Worm (Caenorhabditis elegans): ENCODE results near the gene lir-1.

The lir-1 gene

DNA sequence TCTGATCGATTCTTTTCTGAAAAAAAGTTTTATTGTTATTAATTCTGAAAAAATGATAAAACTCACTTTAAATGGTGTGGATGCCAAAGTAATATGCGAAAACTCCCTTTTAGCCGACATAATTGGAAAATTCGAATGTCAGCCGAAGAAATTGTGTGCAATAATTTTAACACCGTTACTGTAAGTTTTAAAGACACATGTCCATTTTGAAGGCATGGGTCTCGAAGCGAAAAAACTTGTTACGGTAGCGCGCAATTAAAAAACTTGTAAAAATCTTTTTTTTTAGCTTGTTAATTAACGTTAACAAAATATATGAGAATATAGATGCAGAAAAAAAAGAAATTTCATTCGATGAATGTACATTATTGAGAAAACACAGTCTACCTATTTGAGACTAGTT, 18.6 kb downstream of the lir-1 start, which contains the start of gene pid-1:
Gene pid-1, minus strand, starts transcription at position 173 of the 400 bp plus-strand sequence.
- no peak for TF ChIP-seq mdl-1 (tag; optimal IDR thresholded peaks at IDR 0.05)
- TF ChIP-seq daf-12 (tag; optimal IDR thresholded peaks at IDR 0.05) = no peak

DNA sequence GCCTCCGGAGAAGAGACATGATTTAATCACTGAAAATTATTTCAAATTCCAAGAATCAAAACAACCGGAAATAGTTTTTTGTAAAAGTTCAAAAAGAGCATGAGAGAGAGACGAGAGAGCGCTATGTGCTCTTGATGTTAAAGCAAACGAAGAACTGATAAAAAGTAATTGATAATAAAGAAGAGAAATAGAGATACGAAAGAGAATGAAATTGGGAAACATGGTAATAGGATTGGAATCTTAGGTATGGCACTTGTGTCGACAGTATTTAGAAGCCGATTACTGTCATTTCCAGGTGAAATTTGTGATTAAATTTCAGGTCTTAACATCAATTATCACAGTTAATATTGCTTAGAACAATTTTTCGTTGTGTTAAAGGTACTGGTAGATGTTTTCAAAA, 22.1 kb downstream of the lir-1 start, which contains the start of gene nhx-2:
Gene nhx-2, minus strand, starts transcription at position 29 of the 400 bp plus-strand sequence.
- TF ChIP-seq nhr-237 (tag; optimal IDR thresholded peaks at IDR 0.05) (no peak), elt-3 (tag; optimal IDR thresholded peaks at IDR 0.05) (no peak), ceh-82 (tag; optimal IDR thresholded peaks at IDR 0.05) (no peak), pqm-1 (tag; optimal IDR thresholded peaks at IDR 0.05) (peak; percentile 78), lsy-12 (tag; optimal IDR thresholded peaks at IDR 0.05) (no peak), mdl-1 (tag; optimal IDR thresholded peaks at IDR 0.05) (no peak), fos-1 (tag; optimal IDR thresholded peaks at IDR 0.05) (no peak), skn-1 (tag; optimal IDR thresholded peaks at IDR 0.05) (no peak), snpc-4 (tag; optimal IDR thresholded peaks at IDR 0.05) (no peak), nhr-11 (tag; optimal IDR thresholded peaks at IDR 0.05) (no peak), tbx-2 (tag; optimal IDR thresholded peaks at IDR 0.05) (no peak), elt-2 (tag; optimal IDR thresholded peaks at IDR 0.05) (peak; percentile 87), fkh-10 (GFP tag; optimal IDR thresholded peaks at IDR 0.05) (no peak)

DNA sequence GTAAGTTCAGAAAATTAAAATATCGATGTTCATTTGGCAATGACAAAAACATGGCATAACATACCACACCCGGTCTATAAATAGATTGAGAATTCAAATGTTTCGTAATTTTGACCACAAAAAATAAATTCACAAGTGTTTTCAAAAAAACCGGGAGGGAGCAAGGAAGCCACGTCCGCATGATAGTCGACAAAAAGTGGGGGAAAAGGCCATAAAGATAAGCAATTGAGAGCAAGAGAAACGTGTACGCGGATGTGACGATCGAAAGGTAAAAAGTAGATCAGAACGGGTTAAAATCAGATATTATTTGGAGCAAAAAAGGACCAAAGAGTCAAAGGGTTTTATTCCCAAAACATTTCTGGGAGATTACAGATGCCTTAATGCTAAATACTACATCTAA, 22.9 kb downstream of the lir-1 start:
- TF ChIP-seq ztf-4 (tag; optimal IDR thresholded peaks at IDR 0.05) (no peak), jun-1 (tag; optimal IDR thresholded peaks at IDR 0.05) (peak; percentile 31), R02D3.7 (tag; optimal IDR thresholded peaks at IDR 0.05) (no peak), elt-1 (tag; optimal IDR thresholded peaks at IDR 0.05) (no peak), nhr-67 (tag; optimal IDR thresholded peaks at IDR 0.05) (no peak), aly-2 (tag; optimal IDR thresholded peaks at IDR 0.05) (no peak), nhr-11 (tag; optimal IDR thresholded peaks at IDR 0.05) (no peak), ceh-16 (tag; optimal IDR thresholded peaks at IDR 0.05) (no peak), elt-3 (tag; optimal IDR thresholded peaks at IDR 0.05) (no peak), elt-2 (tag; optimal IDR thresholded peaks at IDR 0.05) (peak; percentile 85), ceh-82 (tag; optimal IDR thresholded peaks at IDR 0.05) (no peak), pqm-1 (tag; optimal IDR thresholded peaks at IDR 0.05) (peak; percentile 66), nhr-77 (tag; optimal IDR thresholded peaks at IDR 0.05) (no peak)

DNA sequence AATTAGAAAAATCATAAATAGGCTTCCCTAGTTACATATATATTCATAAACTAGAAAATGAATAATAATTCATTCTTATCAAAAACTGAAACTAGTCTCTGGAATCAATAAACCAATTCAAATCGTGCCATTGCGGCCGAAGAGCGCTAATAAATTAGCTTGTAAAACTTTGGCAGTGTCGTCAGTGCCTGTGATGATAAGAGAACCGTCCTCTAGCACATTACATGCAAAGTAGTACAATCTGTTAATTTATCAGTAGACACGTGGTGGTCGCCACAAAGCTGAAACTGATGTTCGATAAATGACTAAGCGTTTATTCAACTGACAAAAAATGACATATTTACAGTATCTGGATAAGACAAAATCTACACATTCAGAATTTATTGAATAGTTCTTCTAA, 23.8 kb downstream of the lir-1 start:
- TF ChIP-seq elt-2 (tag; optimal IDR thresholded peaks at IDR 0.05) (peak; percentile 98), pqm-1 (tag; optimal IDR thresholded peaks at IDR 0.05) (peak; percentile 88), pha-4 (tag; optimal IDR thresholded peaks at IDR 0.05) (peak; percentile 3), jun-1 (tag; optimal IDR thresholded peaks at IDR 0.05) (peak; percentile 55), skn-1 (tag; optimal IDR thresholded peaks at IDR 0.05) (no peak)

DNA sequence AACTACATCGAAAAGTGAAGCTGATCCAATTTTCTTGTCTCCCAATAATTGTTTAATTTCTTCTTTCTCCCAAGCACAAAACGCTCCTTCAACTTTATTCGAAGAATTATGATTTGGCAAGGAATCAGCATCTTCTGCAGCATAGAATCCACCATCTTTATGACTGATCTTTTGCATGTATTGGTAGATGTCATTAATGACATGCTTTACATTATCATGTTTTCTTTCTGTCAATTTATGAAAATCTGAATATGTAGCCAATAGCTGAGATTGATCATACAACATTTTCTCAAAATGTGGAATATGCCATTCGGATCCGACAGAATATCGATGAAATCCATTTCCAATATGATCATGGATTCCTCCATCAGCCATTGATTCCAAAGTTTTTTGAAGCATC, 25.4 kb downstream of the lir-1 start:
- TF ChIP-seq fkh-2 (tag; optimal IDR thresholded peaks at IDR 0.05) (no peak), nhr-67 (tag; optimal IDR thresholded peaks at IDR 0.05) (no peak), unc-39 (tag; optimal IDR thresholded peaks at IDR 0.05) (no peak), nhr-76 (tag; optimal IDR thresholded peaks at IDR 0.05) (no peak), snpc-4 (tag; optimal IDR thresholded peaks at IDR 0.05) (no peak), ceh-82 (tag; optimal IDR thresholded peaks at IDR 0.05) (no peak), lsy-12 (tag; optimal IDR thresholded peaks at IDR 0.05) (no peak), fos-1 (tag; optimal IDR thresholded peaks at IDR 0.05) (no peak), nfya-1 (tag; optimal IDR thresholded peaks at IDR 0.05; ENCODE audit: insufficient read depth) (no peak), mml-1 (tag; optimal IDR thresholded peaks at IDR 0.05) (no peak), jun-1 (tag; optimal IDR thresholded peaks at IDR 0.05) (no peak), elt-1 (tag; optimal IDR thresholded peaks at IDR 0.05) (no peak), nhr-28 (tag; optimal IDR thresholded peaks at IDR 0.05) (no peak), lin-39 (tag; optimal IDR thresholded peaks at IDR 0.05) (no peak), nhr-11 (tag; optimal IDR thresholded peaks at IDR 0.05) (no peak), mdl-1 (tag; optimal IDR thresholded peaks at IDR 0.05) (no peak)

DNA sequence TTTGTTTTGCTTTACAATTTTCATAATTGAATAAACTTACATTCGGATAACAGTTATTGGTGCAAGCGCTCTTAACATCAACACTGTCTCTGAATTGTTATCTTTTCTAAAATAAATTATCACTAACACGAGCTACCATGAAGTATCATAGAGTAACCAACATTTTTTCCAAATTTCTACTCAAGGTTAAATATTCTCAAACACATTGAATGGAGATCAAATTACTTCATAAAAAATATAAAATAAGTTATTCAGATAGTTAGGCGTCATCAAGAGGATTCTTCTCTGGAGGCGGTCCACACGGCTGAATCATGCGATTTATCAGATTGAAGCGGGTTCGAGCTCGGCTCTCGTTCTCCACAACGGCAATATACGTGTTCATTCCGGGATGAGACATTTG, 26.6 kb downstream of the lir-1 start, which contains the start of gene B0495.5:
Gene B0495.5, minus strand, starts transcription at position 101 of the 400 bp plus-strand sequence.
- TF ChIP-seq R02D3.7 (tag; optimal IDR thresholded peaks at IDR 0.05) (no peak), ztf-4 (tag; optimal IDR thresholded peaks at IDR 0.05) (no peak)

Measured in whole organism, L3 larva.